Worm (Caenorhabditis elegans) whole organism, L4/young adult: ENCODE results near the gene Y43F8C.9.

Experiments used
- dao-5 ChIP-seq: sonication (generic microtip); optimal IDR thresholded peaks from 2 replicates; lab custom pipeline; 2016; ENCODE audit warnings: missing genotype, missing genetic modification characterization, moderate library complexity, missing compliant biosample characterization
- him-1 ChIP-seq: sonication (generic microtip); optimal IDR thresholded peaks from 2 replicates; lab custom pipeline; 2016; ENCODE audit warnings: missing genotype, missing genetic modification reagents, missing genetic modification characterization, missing compliant biosample characterization

- TF ChIP-seq him-1 = no peak
- no peak for TF ChIP-seq dao-5 (tag; lab: Kevin White, UChicago)
Observed at ce11 chrV:19611675-19612345, 34.1 kb upstream of the Y43F8C.9 start.
